Worm (Caenorhabditis elegans) whole organism, L1 larva: ENCODE data around the gene Y53C12A.11.
A peak's percentile ranks its signal among the peaks of the same experiment; 100 is the strongest.

Experiments
- C34B4.2 ChIP-seq: sonication (generic microtip); optimal IDR thresholded peaks from 2 replicates; lab custom pipeline; 2017; ENCODE audit warnings: mild to moderate bottlenecking, missing genetic modification characterization, missing compliant biosample characterization
- Y116A8C.19 ChIP-seq: sonication (generic microtip); optimal IDR thresholded peaks from 2 replicates; lab custom pipeline; 2016; ENCODE audit warnings: missing compliant biosample characterization, missing genetic modification characterization, borderline replicate concordance
- ama-1 ChIP-seq: fragments of 150-350 bp; optimal IDR thresholded peaks from 2 replicates; lab custom pipeline; 2014
- ceh-8 ChIP-seq: fragments of 200-800 bp; sonication (Bioruptor generic); optimal IDR thresholded peaks from 2 replicates; lab custom pipeline; 2018; ENCODE audit warnings: mild to moderate bottlenecking, missing genetic modification characterization, moderate library complexity, missing compliant biosample characterization
- ceh-82 ChIP-seq, 3 experiments: fragments of 150-350 bp in 1 of 3; sonication (generic microtip) in 2 of 3; optimal IDR thresholded peaks; 2 replicates each; lab custom pipeline; 2014 to 2017; ENCODE audit warnings: missing biosample characterization in 3 of 3, missing genetic modification characterization in 3 of 3
- ceh-90 ChIP-seq: sonication (generic microtip); optimal IDR thresholded peaks from 2 replicates; lab custom pipeline; 2016; ENCODE audit warnings: missing genetic modification characterization, missing compliant biosample characterization
- ces-1 ChIP-seq: fragments of 150-350 bp; optimal IDR thresholded peaks from 2 replicates; lab custom pipeline; 2014; ENCODE audit warnings: missing biosample characterization, missing genetic modification reagents, missing genetic modification characterization
- dsc-1 ChIP-seq: sonication (generic microtip); optimal IDR thresholded peaks from 2 replicates; lab custom pipeline; 2016; ENCODE audit warnings: mild to moderate bottlenecking, missing genetic modification characterization, missing compliant biosample characterization
- efl-1 ChIP-seq, 4 experiments: fragments of 150-350 bp; optimal IDR thresholded peaks in 3 of 4; peaks in 1 of 4; 1 replicate in 1 of 4; 2 replicates in 3 of 4; lab custom pipeline; 2014; ENCODE audit warnings: missing biosample characterization in 2 of 4, missing genetic modification characterization in 2 of 4, missing genetic modification reagents in 2 of 4
- efl-3 ChIP-seq: fragments of 200-800 bp; sonication (Bioruptor generic); optimal IDR thresholded peaks from 2 replicates; lab custom pipeline; 2018; ENCODE audit warnings: mild to moderate bottlenecking, missing genetic modification characterization, missing compliant biosample characterization
- egl-13 ChIP-seq: sonication (generic microtip); optimal IDR thresholded peaks from 2 replicates; lab custom pipeline; 2016; ENCODE audit warnings: missing genotype, missing genetic modification reagents, missing genetic modification characterization, missing compliant biosample characterization
- egl-27 ChIP-seq, 2 experiments: fragments of 150-350 bp in 1 of 2; sonication (generic microtip); optimal IDR thresholded peaks; 3 replicates each; lab custom pipeline; 2017 to 2018; ENCODE audit warnings: missing biosample characterization in 2 of 2, missing genetic modification characterization in 2 of 2, missing genetic modification reagents in 2 of 2
- elt-2 ChIP-seq: sonication (generic microtip); optimal IDR thresholded peaks from 2 replicates; lab custom pipeline; 2016; ENCODE audit warnings: missing genetic modification characterization, mild to moderate bottlenecking, inconsistent platforms, missing compliant biosample characterization, missing genetic modification reagents
- fkh-10 ChIP-seq: sonication (generic microtip); optimal IDR thresholded peaks from 2 replicates; lab custom pipeline; 2017; ENCODE audit warnings: missing biosample characterization, missing genetic modification reagents, missing genetic modification characterization
- fkh-4 ChIP-seq: sonication (generic microtip); optimal IDR thresholded peaks from 2 replicates; lab custom pipeline; 2016; ENCODE audit warnings: missing compliant biosample characterization, missing genetic modification characterization, borderline replicate concordance
- fkh-8 ChIP-seq: sonication (generic microtip); optimal IDR thresholded peaks from 2 replicates; lab custom pipeline; 2016; ENCODE audit warnings: mild to moderate bottlenecking, missing genetic modification characterization, missing compliant biosample characterization
- fos-1 ChIP-seq: fragments of 150-350 bp; optimal IDR thresholded peaks from 2 replicates; lab custom pipeline; 2014; ENCODE audit warnings: missing biosample characterization, missing genetic modification characterization
- grh-1 ChIP-seq: fragments of 200-800 bp; sonication (Bioruptor generic); IDR thresholded peaks from 2 replicates; pipeline ENCODE4 v1.3.6; 2022; ENCODE audit warnings: missing genetic modification reagents, missing genetic modification characterization, missing compliant biosample characterization
- hlh-17 ChIP-seq: fragments of 200-800 bp; sonication (Bioruptor generic); optimal IDR thresholded peaks from 2 replicates; lab custom pipeline; 2018; ENCODE audit warnings: missing genetic modification characterization, mild to moderate bottlenecking, missing compliant biosample characterization, moderate library complexity, borderline replicate concordance
- hpl-2 ChIP-seq: fragments of 150-350 bp; optimal IDR thresholded peaks from 2 replicates; lab custom pipeline; 2014; ENCODE audit warnings: missing biosample characterization, missing genetic modification reagents, missing genetic modification characterization
- irx-1 ChIP-seq: sonication (generic microtip); optimal IDR thresholded peaks from 2 replicates; lab custom pipeline; 2016; ENCODE audit warnings: missing genetic modification characterization, missing compliant biosample characterization
- lin-13 ChIP-seq: fragments of 150-350 bp; optimal IDR thresholded peaks from 2 replicates; lab custom pipeline; 2014; ENCODE audit warnings: missing biosample characterization, missing genetic modification reagents, missing genetic modification characterization
- lin-14 ChIP-seq: fragments of 200-800 bp; sonication (Bioruptor generic); optimal IDR thresholded peaks from 2 replicates; lab custom pipeline; 2018; ENCODE audit warnings: mild to moderate bottlenecking, missing genetic modification characterization, moderate library complexity, missing compliant biosample characterization
- lin-15B ChIP-seq: fragments of 150-350 bp; sonication (generic microtip); optimal IDR thresholded peaks from 3 replicates; lab custom pipeline; 2014; ENCODE audit warnings: missing biosample characterization, missing genetic modification characterization
- lsy-2 ChIP-seq, 2 experiments: fragments of 150-350 bp; optimal IDR thresholded peaks; 2 replicates each; lab custom pipeline; 2014; ENCODE audit warnings: missing biosample characterization in 2 of 2, missing genetic modification characterization in 2 of 2
- mab-9 ChIP-seq: fragments of 200-800 bp; sonication (Bioruptor generic); IDR thresholded peaks from 2 replicates; pipeline ENCODE4 v1.3.6; 2022; ENCODE audit warnings: missing genetic modification reagents, missing genetic modification characterization, missing compliant biosample characterization
- nhr-11 ChIP-seq: fragments of 150-350 bp; optimal IDR thresholded peaks from 2 replicates; lab custom pipeline; 2014; ENCODE audit warnings: missing biosample characterization, missing genetic modification characterization
- nhr-12 ChIP-seq: sonication (generic microtip); optimal IDR thresholded peaks from 2 replicates; lab custom pipeline; 2017; ENCODE audit warnings: missing biosample characterization, missing genetic modification characterization
- nhr-237 ChIP-seq: fragments of 150-350 bp; optimal IDR thresholded peaks from 2 replicates; lab custom pipeline; 2014; ENCODE audit warnings: missing biosample characterization, missing genetic modification characterization
- nhr-47 ChIP-seq: sonication (generic microtip); optimal IDR thresholded peaks from 2 replicates; lab custom pipeline; 2016; ENCODE audit warnings: mild to moderate bottlenecking, missing genetic modification characterization, moderate library complexity, missing compliant biosample characterization
- nhr-71 ChIP-seq: sonication (generic microtip); optimal IDR thresholded peaks from 2 replicates; lab custom pipeline; 2016; ENCODE audit warnings: mild to moderate bottlenecking, missing genetic modification characterization, moderate library complexity, missing compliant biosample characterization
- nhr-90 ChIP-seq: sonication (generic microtip); optimal IDR thresholded peaks from 2 replicates; lab custom pipeline; 2016; ENCODE audit warnings: mild to moderate bottlenecking, missing genetic modification characterization, missing compliant biosample characterization; ENCODE audit not compliant: poor library complexity
- pax-3 ChIP-seq: fragments of 200-800 bp; sonication (Bioruptor generic); optimal IDR thresholded peaks from 2 replicates; lab custom pipeline; 2018; ENCODE audit warnings: mild to moderate bottlenecking, missing genetic modification characterization, moderate library complexity, missing compliant biosample characterization
- rnt-1 ChIP-seq: sonication (generic microtip); optimal IDR thresholded peaks from 2 replicates; lab custom pipeline; 2016; ENCODE audit warnings: mild to moderate bottlenecking, missing genetic modification characterization, moderate library complexity, missing compliant biosample characterization
- skn-1 ChIP-seq: fragments of 150-350 bp; optimal IDR thresholded peaks from 2 replicates; lab custom pipeline; 2014; ENCODE audit warnings: missing biosample characterization, missing genetic modification characterization
- snpc-4 ChIP-seq: fragments of 150-350 bp; optimal IDR thresholded peaks from 2 replicates; lab custom pipeline; 2014; ENCODE audit warnings: missing biosample characterization, missing genetic modification characterization
- snu-23 ChIP-seq: sonication (generic microtip); optimal IDR thresholded peaks from 2 replicates; lab custom pipeline; 2016; ENCODE audit warnings: missing genetic modification characterization, missing compliant biosample characterization
- sup-37 ChIP-seq: fragments of 200-800 bp; sonication (Bioruptor generic); optimal IDR thresholded peaks from 2 replicates; lab custom pipeline; 2018; ENCODE audit warnings: mild to moderate bottlenecking, missing genetic modification characterization, missing compliant biosample characterization
- tlp-1 ChIP-seq: fragments of 150-350 bp; optimal IDR thresholded peaks from 2 replicates; lab custom pipeline; 2014; ENCODE audit warnings: missing biosample characterization, missing genetic modification characterization
- unc-62 ChIP-seq: fragments of 150-350 bp; optimal IDR thresholded peaks from 2 replicates; lab custom pipeline; 2014; ENCODE audit warnings: missing biosample characterization, missing genetic modification reagents, missing genetic modification characterization
- unc-86 ChIP-seq: sonication (generic microtip); optimal IDR thresholded peaks from 2 replicates; lab custom pipeline; 2016; ENCODE audit warnings: missing genetic modification characterization, missing compliant biosample characterization
- unc-98 ChIP-seq: fragments of 200-800 bp; sonication (Bioruptor generic); IDR thresholded peaks from 2 replicates; pipeline ENCODE4 v1.3.6; 2022; ENCODE audit warnings: missing genetic modification characterization, missing compliant biosample characterization
- vab-15 ChIP-seq: sonication (generic microtip); optimal IDR thresholded peaks from 2 replicates; lab custom pipeline; 2017; ENCODE audit warnings: missing genotype, mild to moderate bottlenecking, missing genetic modification characterization, missing compliant biosample characterization
- zag-1 ChIP-seq: fragments of 150-350 bp; optimal IDR thresholded peaks from 2 replicates; lab custom pipeline; 2014; ENCODE audit warnings: missing biosample characterization, missing genetic modification characterization
- zip-4 ChIP-seq: fragments of 200-800 bp; sonication (Bioruptor generic); optimal IDR thresholded peaks from 2 replicates; lab custom pipeline; 2018; ENCODE audit warnings: mild to moderate bottlenecking, missing genetic modification characterization, moderate library complexity, missing compliant biosample characterization

Y53C12A.11 gene

ce11 chrII:9755425-9755824 is 36.9 kb upstream of the Y53C12A.11 start:
- TF ChIP-seq irx-1 (tag; lab: Kevin White, UChicago) (no peak), tlp-1 (tag; lab: Kevin White, UChicago) (no peak), ces-1 (GFP tag; lab: Kevin White, UChicago) (no peak), skn-1 (tag; lab: Kevin White, UChicago) (no peak), pax-3 (tag; lab: Kevin White, UChicago) (no peak), fos-1 (tag; lab: Kevin White, UChicago) (no peak), grh-1 (GFP tag; lab: Robert Waterston, UW) (no peak), snu-23 (GFP tag; lab: Kevin White, UChicago) (no peak), rnt-1 (tag; lab: Kevin White, UChicago) (no peak), Y116A8C.19 (tag; lab: Kevin White, UChicago) (no peak), nhr-90 (no peak), mab-9 (no peak), elt-2 (tag; lab: Kevin White, UChicago) (no peak), unc-98 (no peak), egl-13 (peak; percentile 19), lin-14 (GFP tag; lab: Kevin White, UChicago) (peak; percentile 41), nhr-47 (tag; lab: Kevin White, UChicago) (peak; percentile 11), egl-27 (tag; optimal IDR thresholded peaks at IDR 0.05; lab: Kevin White, UChicago) (no peak), hlh-17 (GFP tag; lab: Kevin White, UChicago) (no peak), ceh-82 (tag; optimal IDR thresholded peaks at IDR 0.05; lab: Kevin White, UChicago) (no peak), zip-4 (GFP tag; lab: Kevin White, UChicago) (no peak), nhr-11 (no peak), fkh-8 (no peak), efl-3 (GFP tag; lab: Kevin White, UChicago) (no peak), snpc-4 (tag; lab: Kevin White, UChicago) (no peak), fkh-4 (tag; lab: Kevin White, UChicago) (no peak), C34B4.2 (tag; lab: Kevin White, UChicago) (no peak), dsc-1 (tag; lab: Kevin White, UChicago) (peak; percentile 92), unc-62 (GFP tag; lab: Kevin White, UChicago) (no peak), nhr-12 (tag; lab: Kevin White, UChicago) (no peak), sup-37 (GFP tag; lab: Kevin White, UChicago) (no peak), ceh-90 (tag; lab: Kevin White, UChicago) (no peak), nhr-71 (tag; lab: Kevin White, UChicago) (peak; percentile 35), nhr-237 (tag; lab: Kevin White, UChicago) (no peak), zag-1 (tag; lab: Kevin White, UChicago) (no peak), fkh-10 (no peak), lin-13 (GFP tag; lab: Kevin White, UChicago) (no peak), vab-15 (no peak), unc-86 (tag; lab: Kevin White, UChicago) (peak; percentile 64), hpl-2 (no peak), lsy-2 (tag; optimal IDR thresholded peaks at IDR 0.05; lab: Kevin White, UChicago) (no peak), ama-1 (no peak)

DNA sequence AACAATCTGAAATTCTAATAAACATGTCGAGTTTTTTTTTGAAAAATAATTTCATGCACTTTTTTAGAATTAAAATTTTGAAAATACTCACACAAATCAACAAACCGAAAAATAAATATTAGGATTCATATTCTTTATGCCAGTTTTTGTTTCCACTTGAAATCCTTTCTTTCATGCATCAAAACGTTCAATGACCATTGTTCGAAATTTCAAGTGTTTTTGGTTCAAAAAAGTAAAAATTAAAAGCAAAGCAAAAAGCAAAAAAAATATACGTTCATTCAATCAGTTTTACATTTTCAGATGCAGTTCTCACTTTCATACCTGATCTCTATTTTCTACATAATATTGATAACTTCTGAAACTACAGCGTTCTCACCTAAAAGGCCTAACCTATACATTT is 35.2 kb upstream of the Y53C12A.11 start, which contains the start of gene ZK1321.1:
ZK1321.1 (plus strand) TSS at position 301 of the 400 bp plus-strand sequence.
- no peak for TF ChIP-seq C34B4.2 (tag; lab: Kevin White, UChicago)
- no peak for TF ChIP-seq efl-1 (optimal IDR thresholded peaks at IDR 0.05; lab: Kevin White, UChicago)
- peak in 1 of 2 experiments; percentile 13 for TF ChIP-seq efl-1 (GFP tag; optimal IDR thresholded peaks at IDR 0.05 in 1 of 2; lab: Kevin White, UChicago)
- TF ChIP-seq fos-1 (tag; lab: Kevin White, UChicago), result no peak
- TF ChIP-seq hlh-17 (GFP tag; lab: Kevin White, UChicago), result no peak
- no peak for TF ChIP-seq lin-15B (tag; lab: Kevin White, UChicago)
- no peak for TF ChIP-seq mab-9
- no peak for TF ChIP-seq ceh-8 (GFP tag; lab: Kevin White, UChicago)
